Fruit fly (Drosophila melanogaster): ENCODE results near the gene Rh3.
"Not testable (repeated sequence)": the region's sequence is repeated elsewhere in the genome, so short reads cannot be mapped to it uniquely, and the experiment has no call there.

Rh3 gene

dm6 chr3R:20082350-20082749 is at the start of gene Rh3:
Gene Rh3 (minus strand): TSS chr3R:20082450.
- TF ChIP-seq pan (optimal IDR thresholded peaks at IDR 0.05) (no peak), dl (GFP tag; optimal IDR thresholded peaks at IDR 0.05; ENCODE audit: insufficient read depth in 1 of 2, partially characterized antibody in 2 of 2) (no peak), lola (GFP tag; optimal IDR thresholded peaks at IDR 0.05) (no peak), woc (GFP tag; optimal IDR thresholded peaks at IDR 0.05) (no peak), CrebA (GFP tag; optimal IDR thresholded peaks at IDR 0.05; ENCODE audit: borderline replicate concordance) (no peak), br (GFP tag; optimal IDR thresholded peaks at IDR 0.05) (no peak)

- TF ChIP-seq brk (GFP tag; optimal IDR thresholded peaks at IDR 0.05) (no peak), woc (GFP tag; optimal IDR thresholded peaks at IDR 0.05) (no peak), psq (GFP tag; optimal IDR thresholded peaks at IDR 0.05) (no peak), N (GFP tag; optimal IDR thresholded peaks at IDR 0.05) (no peak), Hnf4 (GFP tag; optimal IDR thresholded peaks at IDR 0.05) (no peak), OdsH (GFP tag; optimal IDR thresholded peaks at IDR 0.05) (no peak), Jra (GFP tag; optimal IDR thresholded peaks at IDR 0.05) (no peak), Dif (GFP tag; optimal IDR thresholded peaks at IDR 0.05; ENCODE audit: partially characterized antibody) (no peak), usp (GFP tag; optimal IDR thresholded peaks at IDR 0.05) (no peak), sv (GFP tag; optimal IDR thresholded peaks at IDR 0.05) (no peak), Dfd (GFP tag; optimal IDR thresholded peaks at IDR 0.05) (no peak), Abd-B (GFP tag; optimal IDR thresholded peaks at IDR 0.05) (no peak), lola (GFP tag; optimal IDR thresholded peaks at IDR 0.05) (no peak), CrebA (GFP tag; optimal IDR thresholded peaks at IDR 0.05; ENCODE audit: borderline replicate concordance) (no peak), Hr83 (GFP tag; optimal IDR thresholded peaks at IDR 0.05; ENCODE audit: poor library complexity, severe bottlenecking) (no peak), pan (optimal IDR thresholded peaks at IDR 0.05) (no peak), Mio (GFP tag; optimal IDR thresholded peaks at IDR 0.05) (no peak), dl (GFP tag; optimal IDR thresholded peaks at IDR 0.05; ENCODE audit: insufficient read depth in 1 of 2, partially characterized antibody in 2 of 2) (no peak), sage (GFP tag; optimal IDR thresholded peaks at IDR 0.05) (no peak), Sp1 (GFP tag; optimal IDR thresholded peaks at IDR 0.05) (no peak)
Observed at dm6 chr3R:20124394-20124793, 42.1 kb upstream of the Rh3 start.

- TF ChIP-seq rgr (GFP tag; optimal IDR thresholded peaks at IDR 0.05): no peak
- no peak for TF ChIP-seq fru (GFP tag; optimal IDR thresholded peaks at IDR 0.05)
- TF ChIP-seq foxo (GFP tag; optimal IDR thresholded peaks at IDR 0.05): no peak
- TF ChIP-seq CrebA (GFP tag; optimal IDR thresholded peaks at IDR 0.05; ENCODE audit: borderline replicate concordance): no peak
- no peak for TF ChIP-seq usp (GFP tag; optimal IDR thresholded peaks at IDR 0.05)
- no peak for TF ChIP-seq tai (GFP tag; optimal IDR thresholded peaks at IDR 0.05)
- no peak for TF ChIP-seq Mio (GFP tag; optimal IDR thresholded peaks at IDR 0.05)
- no peak for TF ChIP-seq pan (optimal IDR thresholded peaks at IDR 0.05)
Observed at dm6 chr3R:20120760-20121159, 38.5 kb upstream of the Rh3 start, which contains the start of gene Gr92a. Gene Gr92a (plus strand): TSS chr3R:20121060.

DNA sequence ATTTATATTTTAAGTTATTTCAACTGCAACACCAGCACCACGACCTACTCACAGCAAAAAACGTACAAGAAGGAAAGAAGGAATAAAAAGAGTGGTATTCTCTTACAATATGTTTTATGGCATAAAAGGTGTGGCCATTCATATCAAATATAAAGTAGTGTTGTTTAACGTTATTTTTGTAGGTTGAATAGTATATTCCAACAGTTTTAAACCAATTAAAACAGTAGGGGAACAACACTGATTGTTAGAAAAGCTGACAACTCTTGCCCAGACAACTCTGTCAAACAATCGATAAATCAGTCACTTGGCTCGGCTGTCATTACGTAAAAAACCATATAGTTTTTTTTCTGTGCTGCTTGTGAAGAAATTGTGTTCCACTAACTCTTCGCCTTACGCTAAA is 32.3 kb upstream of the Rh3 start, which contains the start of gene CG10887:
Gene CG10887 (plus strand): TSS at position 301 of the 400 bp plus-strand sequence.
- not testable (repeated sequence) for TF ChIP-seq Hr83 (GFP tag; optimal IDR thresholded peaks at IDR 0.05; ENCODE audit: poor library complexity, severe bottlenecking); Hr78 (GFP tag; optimal IDR thresholded peaks at IDR 0.05); Myc (optimal IDR thresholded peaks at IDR 0.05)

DNA sequence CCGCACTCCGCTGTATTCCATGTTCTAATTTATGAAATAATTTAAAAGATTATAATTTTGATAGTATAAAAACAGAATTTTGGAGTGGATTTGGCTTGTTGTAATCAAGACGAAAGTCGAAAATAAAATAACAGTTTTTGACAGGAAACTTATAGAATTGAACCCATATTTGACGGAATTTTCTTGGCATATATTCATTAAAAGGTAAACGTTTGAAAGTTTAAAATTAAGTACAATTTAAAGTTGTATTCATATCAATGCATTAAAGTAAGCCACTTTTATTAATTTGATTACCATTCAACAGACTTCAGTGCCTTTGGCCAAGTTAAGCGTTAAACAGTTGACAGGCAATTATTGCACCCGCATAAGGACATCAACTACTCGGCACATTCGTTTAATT is 25.6 kb upstream of the Rh3 start, which contains the start of gene CG31206:
Gene CG31206 (minus strand): TSS at position 101 of the 400 bp plus-strand sequence.
- no peak for TF ChIP-seq ey (GFP tag; optimal IDR thresholded peaks at IDR 0.05)
- no peak for TF ChIP-seq br (GFP tag; optimal IDR thresholded peaks at IDR 0.05)
- TF ChIP-seq Mio (GFP tag; optimal IDR thresholded peaks at IDR 0.05): no peak
- no peak for TF ChIP-seq lola (GFP tag; optimal IDR thresholded peaks at IDR 0.05)
- no peak for TF ChIP-seq Abd-B (GFP tag; optimal IDR thresholded peaks at IDR 0.05)
- no peak for TF ChIP-seq brk (GFP tag; optimal IDR thresholded peaks at IDR 0.05)
- no peak for TF ChIP-seq Vsx2 (GFP tag; optimal IDR thresholded peaks at IDR 0.05; ENCODE audit: partially characterized antibody)
- no peak for TF ChIP-seq N (GFP tag; optimal IDR thresholded peaks at IDR 0.05)
- TF ChIP-seq OdsH (GFP tag; optimal IDR thresholded peaks at IDR 0.05): no peak
- no peak for TF ChIP-seq dsf (GFP tag; optimal IDR thresholded peaks at IDR 0.05; ENCODE audit: borderline replicate concordance)
- TF ChIP-seq fru (GFP tag; optimal IDR thresholded peaks at IDR 0.05): no peak
- no peak for TF ChIP-seq psq (GFP tag; optimal IDR thresholded peaks at IDR 0.05)
- TF ChIP-seq woc (GFP tag; optimal IDR thresholded peaks at IDR 0.05): no peak
